Fruit fly (Drosophila melanogaster): ENCODE measurements around the gene CG42820.
A peak's percentile ranks its signal among the peaks of the same experiment; 100 is the strongest.

CG42820 gene

DNA sequence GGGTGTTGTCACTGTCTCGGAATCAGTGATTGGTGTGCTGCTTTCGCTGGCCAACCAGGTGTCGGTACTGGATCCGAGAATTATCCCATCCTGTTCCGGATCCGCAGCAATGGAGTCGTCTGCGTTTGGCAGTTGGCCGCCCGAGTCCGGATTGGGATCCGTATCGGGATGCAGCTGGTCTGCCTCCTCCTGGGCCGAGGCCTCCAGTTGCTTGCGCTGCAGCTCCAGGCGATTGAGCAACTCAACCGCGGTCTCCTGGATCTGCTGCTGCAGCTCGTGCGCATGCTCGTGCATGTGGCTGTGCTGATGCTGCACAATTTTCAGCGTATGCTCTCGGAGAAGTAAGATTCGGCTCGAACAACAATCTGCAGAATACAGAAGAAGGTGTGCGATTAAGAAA is 39.9 kb upstream of the CG42820 start:
- no peak for TF ChIP-seq CG8319 (GFP tag; optimal IDR thresholded peaks at IDR 0.05)
- TF ChIP-seq Eip93F (GFP tag; optimal IDR thresholded peaks at IDR 0.05): no peak
- TF ChIP-seq Sox15 (GFP tag; optimal IDR thresholded peaks at IDR 0.05): no peak
- TF ChIP-seq CG9139 (GFP tag; optimal IDR thresholded peaks at IDR 0.05): no peak
- no peak for TF ChIP-seq Eip78C (GFP tag)
- no peak for TF ChIP-seq Hr39 (GFP tag; optimal IDR thresholded peaks at IDR 0.05)
- TF ChIP-seq CG6163 (GFP tag; IDR thresholded peaks at IDR 0.05): no peak; the same call in 2 of the 3 replicates
- TF ChIP-seq CG10669 (GFP tag; optimal IDR thresholded peaks at IDR 0.05): no peak
- no peak for TF ChIP-seq Met (GFP tag; optimal IDR thresholded peaks at IDR 0.05)
- no peak for TF ChIP-seq fd85E (GFP tag; optimal IDR thresholded peaks at IDR 0.05)
- no peak for TF ChIP-seq CG6792 (GFP tag; optimal IDR thresholded peaks at IDR 0.05)

DNA sequence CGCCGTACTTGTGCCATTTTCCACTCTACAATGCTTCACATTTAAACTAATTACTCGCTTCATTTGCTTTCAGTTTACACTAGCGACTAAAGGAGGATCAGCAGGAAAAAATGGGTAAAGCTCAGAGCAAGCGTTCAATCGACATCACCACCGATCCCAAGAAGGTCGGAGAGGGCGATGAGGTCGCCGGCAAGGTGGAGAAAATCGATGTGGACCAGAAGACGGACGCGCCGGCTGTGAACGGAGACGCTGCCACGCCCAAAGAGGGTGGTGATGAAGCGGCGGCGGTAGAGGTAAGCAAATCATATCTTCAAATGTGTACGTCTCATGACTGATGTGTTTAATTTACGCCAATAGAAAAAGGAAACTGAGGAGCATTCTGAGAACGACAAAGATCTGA is 34.6 kb upstream of the CG42820 start:
- TF ChIP-seq svp (GFP tag) (peak; percentile 74), achi (GFP tag; optimal IDR thresholded peaks at IDR 0.05) (no peak)

DNA sequence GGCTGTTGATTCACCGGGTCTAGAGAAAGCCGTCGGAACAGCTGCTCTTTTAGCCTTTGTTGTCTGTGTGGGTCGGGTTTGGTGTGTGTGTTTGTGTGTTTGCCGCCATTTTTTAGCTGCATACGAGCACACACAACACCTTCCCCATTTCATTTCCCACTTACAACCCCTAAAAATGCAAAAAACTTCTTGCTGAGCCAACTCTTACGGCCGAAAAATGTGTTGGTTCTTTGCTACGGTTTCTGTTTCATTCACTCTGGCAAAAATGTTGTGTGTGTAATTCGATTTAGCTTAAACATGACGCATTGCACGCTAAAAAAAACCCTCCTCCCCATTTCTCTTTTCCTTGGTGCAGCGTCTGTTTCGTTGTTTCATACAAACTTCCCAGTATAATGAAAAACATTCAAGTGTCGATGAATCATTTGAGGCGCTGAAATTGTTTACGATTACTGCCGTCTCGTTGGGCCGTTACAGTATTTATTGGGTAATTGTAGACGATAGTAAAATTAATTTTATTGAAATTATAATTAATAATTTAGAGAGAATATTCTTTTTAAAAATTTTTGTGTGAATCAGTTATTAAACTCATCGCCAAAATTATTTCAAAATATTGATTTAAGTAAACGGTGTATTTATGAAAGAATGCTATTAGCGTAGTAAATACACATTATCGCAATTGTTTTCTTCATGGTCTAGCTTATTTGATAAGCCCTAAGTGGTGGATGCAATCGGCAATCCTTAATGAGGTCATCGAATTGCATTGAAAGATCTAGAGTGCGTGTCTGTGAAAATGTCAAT is 34.0 kb upstream of the CG42820 start:
- TF ChIP-seq esn (GFP tag; optimal IDR thresholded peaks at IDR 0.05) (peak; percentile 5), OdsH (GFP tag; optimal IDR thresholded peaks at IDR 0.05) (no peak), svp (GFP tag) (peak; percentile 85), Eip93F (GFP tag; optimal IDR thresholded peaks at IDR 0.05) (peak; percentile 72), CG3919 (GFP tag; optimal IDR thresholded peaks at IDR 0.05) (no peak), fd59A (GFP tag; optimal IDR thresholded peaks at IDR 0.05) (no peak), Lpt (GFP tag; optimal IDR thresholded peaks at IDR 0.05) (no peak), Smox (GFP tag; optimal IDR thresholded peaks at IDR 0.05) (no peak), Gug (GFP tag; IDR thresholded peaks at IDR 0.05) (no peak), CG11294 (GFP tag; IDR thresholded peaks at IDR 0.05) (no peak), Hr38 (GFP tag; optimal IDR thresholded peaks at IDR 0.05) (no peak), fkh (GFP tag; optimal IDR thresholded peaks at IDR 0.05) (no peak), CG8119 (GFP tag; IDR thresholded peaks at IDR 0.05) (no peak), CG15336 (GFP tag; IDR thresholded peaks at IDR 0.05) (0 out of 2 replicates have a peak, but pooled peaks have one; percentile 9), Eip75B (GFP tag; optimal IDR thresholded peaks at IDR 0.05) (no peak), acj6 (GFP tag; optimal IDR thresholded peaks at IDR 0.05) (no peak), CG9139 (GFP tag; optimal IDR thresholded peaks at IDR 0.05) (no peak), dsx (GFP tag; optimal IDR thresholded peaks at IDR 0.05; ENCODE audit: poor library complexity, severe bottlenecking) (no peak), CG11902 (GFP tag; optimal IDR thresholded peaks at IDR 0.05) (no peak), Met (GFP tag; optimal IDR thresholded peaks at IDR 0.05) (no peak), CG3032 (tag; optimal IDR thresholded peaks at IDR 0.05) (no peak), fd85E (GFP tag; optimal IDR thresholded peaks at IDR 0.05) (no peak), Blimp-1 (GFP tag; optimal IDR thresholded peaks at IDR 0.05) (no peak), cyc (GFP tag; optimal IDR thresholded peaks at IDR 0.05) (no peak), vri (GFP tag; optimal IDR thresholded peaks at IDR 0.05) (peak; percentile 42), CG1621 (tag; optimal IDR thresholded peaks at IDR 0.05) (no peak), salr (GFP tag; optimal IDR thresholded peaks at IDR 0.05) (no peak), Eip78C (GFP tag) (peak; percentile 57)

DNA sequence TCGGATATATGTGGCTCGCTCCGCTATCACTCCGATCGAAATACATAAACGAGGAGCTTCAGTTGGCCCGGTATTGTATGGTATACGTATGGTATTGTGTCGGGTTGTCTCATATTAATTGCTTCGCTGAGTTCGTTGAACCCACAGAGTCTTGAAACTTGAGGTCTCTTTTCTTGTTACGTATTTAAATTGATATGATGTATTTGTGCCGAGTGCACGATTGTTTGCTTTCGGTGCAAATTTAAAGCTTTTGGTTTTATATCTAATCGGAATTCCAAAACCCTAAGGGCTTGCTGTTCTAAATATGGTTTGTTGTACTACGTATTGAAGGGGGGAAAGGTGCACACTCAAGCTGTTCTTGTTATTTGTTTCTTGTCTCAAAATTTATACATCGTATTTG is 33.0 kb upstream of the CG42820 start:
- peak; percentile 68 for TF ChIP-seq vri (GFP tag; optimal IDR thresholded peaks at IDR 0.05)
- TF ChIP-seq svp (GFP tag): no peak

Data from whole organism, prepupa.